Worm (Caenorhabditis elegans) whole organism, mixed stage, embryonic: ENCODE data around the gene F56C4.2.

Experiments used
- M03D4.4 ChIP-seq: sonication (generic microtip); optimal IDR thresholded peaks from 2 replicates; lab custom pipeline; 2017; ENCODE audit warnings: mild to moderate bottlenecking, missing genetic modification characterization, missing compliant biosample characterization
- bed-3 ChIP-seq: fragments of 200-800 bp; sonication (Bioruptor generic); optimal IDR thresholded peaks from 3 replicates; lab custom pipeline; 2018; ENCODE audit warnings: mild to moderate bottlenecking, missing genetic modification characterization, moderate library complexity, missing compliant biosample characterization
- blmp-1 ChIP-seq: fragments of 150-350 bp; optimal IDR thresholded peaks from 2 replicates; lab custom pipeline; 2014; ENCODE audit warnings: missing biosample characterization, missing genetic modification characterization
- ceh-43 ChIP-seq: fragments of 200-800 bp; sonication (Bioruptor generic); optimal IDR thresholded peaks from 2 replicates; lab custom pipeline; 2018; ENCODE audit warnings: mild to moderate bottlenecking, missing genetic modification characterization, moderate library complexity, missing compliant biosample characterization
- ceh-83 ChIP-seq: fragments of 200-800 bp; sonication (Bioruptor generic); optimal IDR thresholded peaks from 2 replicates; lab custom pipeline; 2018; ENCODE audit warnings: mild to moderate bottlenecking, missing genetic modification characterization, missing compliant biosample characterization
- ces-1 ChIP-seq: fragments of 150-350 bp; optimal IDR thresholded peaks from 2 replicates; lab custom pipeline; 2014; ENCODE audit warnings: missing biosample characterization, missing genetic modification reagents, missing genetic modification characterization
- cnd-1 ChIP-seq: fragments of 200-800 bp; sonication (Bioruptor generic); optimal IDR thresholded peaks from 2 replicates; lab custom pipeline; 2018; ENCODE audit warnings: mild to moderate bottlenecking, missing genetic modification characterization, missing compliant biosample characterization
- drap-1 ChIP-seq: fragments of 200-800 bp; sonication (Bioruptor generic); optimal IDR thresholded peaks from 3 replicates; lab custom pipeline; 2018; ENCODE audit warnings: mild to moderate bottlenecking, missing genetic modification characterization, missing compliant biosample characterization
- elt-1 ChIP-seq: sonication (generic microtip); optimal IDR thresholded peaks from 2 replicates; lab custom pipeline; 2017; ENCODE audit warnings: missing genetic modification characterization, mild to moderate bottlenecking, missing compliant biosample characterization, antibody characterized with exemption, moderate library complexity, borderline replicate concordance; ENCODE audit not compliant: insufficient read depth
- elt-3 ChIP-seq: fragments of 150-350 bp; optimal IDR thresholded peaks from 2 replicates; lab custom pipeline; 2014; ENCODE audit warnings: missing biosample characterization, missing genetic modification characterization
- flh-1 ChIP-seq: fragments of 200-800 bp; sonication (Bioruptor generic); optimal IDR thresholded peaks from 2 replicates; lab custom pipeline; 2018; ENCODE audit warnings: mild to moderate bottlenecking, missing genetic modification characterization, moderate library complexity, missing compliant biosample characterization
- ham-2 ChIP-seq: fragments of 200-800 bp; sonication (Bioruptor generic); optimal IDR thresholded peaks from 2 replicates; lab custom pipeline; 2018; ENCODE audit warnings: mild to moderate bottlenecking, missing genetic modification characterization, missing compliant biosample characterization
- hlh-1 ChIP-seq: fragments of 150-350 bp; optimal IDR thresholded peaks from 2 replicates; lab custom pipeline; 2014; ENCODE audit warnings: missing biosample characterization, missing genetic modification reagents, missing genetic modification characterization
- lin-13 ChIP-seq: fragments of 150-350 bp; optimal IDR thresholded peaks from 2 replicates; lab custom pipeline; 2014; ENCODE audit warnings: missing biosample characterization, missing genetic modification characterization
- lin-32 ChIP-seq: fragments of 200-800 bp; sonication (Bioruptor generic); optimal IDR thresholded peaks from 2 replicates; lab custom pipeline; 2018; ENCODE audit warnings: mild to moderate bottlenecking, missing genetic modification characterization, missing compliant biosample characterization
- lsy-2 ChIP-seq: fragments of 150-350 bp; optimal IDR thresholded peaks from 2 replicates; lab custom pipeline; 2014; ENCODE audit warnings: missing biosample characterization, missing genetic modification characterization
- mab-5 ChIP-seq: fragments of 150-350 bp; optimal IDR thresholded peaks from 2 replicates; lab custom pipeline; 2014; ENCODE audit warnings: missing biosample characterization, missing genetic modification characterization
- mep-1 ChIP-seq: fragments of 150-350 bp; optimal IDR thresholded peaks from 2 replicates; lab custom pipeline; 2017; ENCODE audit warnings: missing biosample characterization, missing genetic modification reagents, missing genetic modification characterization, inconsistent platforms
- mls-2 ChIP-seq: sonication (generic microtip); optimal IDR thresholded peaks from 2 replicates; lab custom pipeline; 2016; ENCODE audit warnings: mild to moderate bottlenecking, missing genetic modification characterization, moderate library complexity, missing compliant biosample characterization
- nhr-12 ChIP-seq: fragments of 150-350 bp; optimal IDR thresholded peaks from 2 replicates; lab custom pipeline; 2014; ENCODE audit warnings: missing biosample characterization, missing genetic modification characterization
- nhr-2 ChIP-seq: fragments of 150-350 bp; optimal IDR thresholded peaks from 2 replicates; lab custom pipeline; 2014; ENCODE audit warnings: missing biosample characterization, missing genetic modification characterization
- nhr-237 ChIP-seq: fragments of 150-350 bp; optimal IDR thresholded peaks from 2 replicates; lab custom pipeline; 2014; ENCODE audit warnings: missing biosample characterization, missing genetic modification characterization
- nhr-76 ChIP-seq: sonication (generic microtip); optimal IDR thresholded peaks from 2 replicates; lab custom pipeline; 2017; ENCODE audit warnings: missing biosample characterization, missing genetic modification characterization
- pha-4 ChIP-seq: fragments of 150-350 bp; optimal IDR thresholded peaks from 2 replicates; lab custom pipeline; 2018; ENCODE audit warnings: missing biosample characterization, missing genetic modification reagents, missing genetic modification characterization
- sem-2 ChIP-seq: fragments of 200-800 bp; sonication (Bioruptor generic); optimal IDR thresholded peaks from 2 replicates; lab custom pipeline; 2018; ENCODE audit warnings: mild to moderate bottlenecking, missing genetic modification characterization, missing compliant biosample characterization
- snpc-4 ChIP-seq: fragments of 150-350 bp; optimal IDR thresholded peaks from 2 replicates; lab custom pipeline; 2014; ENCODE audit warnings: missing biosample characterization, missing genetic modification characterization
- sptf-1 ChIP-seq: sonication (generic microtip); optimal IDR thresholded peaks from 2 replicates; lab custom pipeline; 2017; ENCODE audit warnings: mild to moderate bottlenecking, missing genetic modification characterization, moderate library complexity, missing compliant biosample characterization
- unc-120 ChIP-seq: sonication (generic microtip); optimal IDR thresholded peaks from 2 replicates; lab custom pipeline; 2017; ENCODE audit warnings: missing genetic modification characterization, missing compliant biosample characterization; ENCODE audit not compliant: poor library complexity, severe bottlenecking
- unc-39 ChIP-seq: fragments of 150-350 bp; optimal IDR thresholded peaks from 2 replicates; lab custom pipeline; 2014; ENCODE audit warnings: missing biosample characterization, missing genetic modification characterization
- unc-62 ChIP-seq: fragments of 150-350 bp; optimal IDR thresholded peaks from 2 replicates; lab custom pipeline; 2014; ENCODE audit warnings: missing biosample characterization, missing genetic modification reagents, missing genetic modification characterization
- zip-8 ChIP-seq: fragments of 150-350 bp; optimal IDR thresholded peaks from 2 replicates; lab custom pipeline; 2014; ENCODE audit warnings: missing biosample characterization, missing genetic modification characterization
- ztf-11 ChIP-seq: fragments of 150-350 bp; optimal IDR thresholded peaks from 2 replicates; lab custom pipeline; 2014; ENCODE audit warnings: missing biosample characterization, missing genetic modification characterization

F56C4.2 gene

DNA sequence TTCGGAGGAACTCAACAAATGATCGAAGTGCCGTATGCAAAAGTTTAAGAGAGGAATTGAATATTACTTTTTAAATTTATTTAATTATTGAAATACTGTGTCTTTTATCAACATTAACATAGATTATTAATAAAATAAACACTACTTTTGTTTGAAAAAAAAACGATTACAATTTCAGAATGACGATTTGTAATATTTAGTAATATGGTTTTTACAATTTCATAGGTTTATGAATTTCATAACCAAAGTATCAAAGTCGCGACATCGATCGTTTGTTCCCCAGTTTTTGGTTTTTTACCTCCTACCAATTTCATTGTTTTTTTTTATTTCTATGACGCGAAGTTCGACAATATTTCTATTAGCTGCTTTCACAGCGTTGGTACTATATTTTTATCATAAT, 39.1 kb upstream of the F56C4.2 start, which contains the start of gene R09H10.1:
R09H10.1 (plus strand) TSS at position 301 of the 400 bp plus-strand sequence.
- no peak for TF ChIP-seq mep-1 (tag; lab: Kevin White, UChicago)
- no peak for TF ChIP-seq snpc-4 (tag; lab: Kevin White, UChicago)
- no peak for TF ChIP-seq sem-2 (GFP tag; lab: Kevin White, UChicago)
- TF ChIP-seq nhr-12 (tag; lab: Kevin White, UChicago): no peak
- no peak for TF ChIP-seq blmp-1
- TF ChIP-seq ham-2: no peak
- TF ChIP-seq hlh-1 (tag; lab: Kevin White, UChicago): no peak
- no peak for TF ChIP-seq ceh-83 (GFP tag; lab: Kevin White, UChicago)
- TF ChIP-seq unc-120 (tag; lab: Kevin White, UChicago): no peak
- no peak for TF ChIP-seq flh-1
- TF ChIP-seq nhr-76 (tag; lab: Kevin White, UChicago): no peak
- no peak for TF ChIP-seq zip-8 (tag; lab: Kevin White, UChicago)
- no peak for TF ChIP-seq mab-5
- TF ChIP-seq ceh-43: no peak
- TF ChIP-seq unc-62 (GFP tag; lab: Kevin White, UChicago): no peak
- TF ChIP-seq pha-4 (tag; lab: Kevin White, UChicago): no peak

DNA sequence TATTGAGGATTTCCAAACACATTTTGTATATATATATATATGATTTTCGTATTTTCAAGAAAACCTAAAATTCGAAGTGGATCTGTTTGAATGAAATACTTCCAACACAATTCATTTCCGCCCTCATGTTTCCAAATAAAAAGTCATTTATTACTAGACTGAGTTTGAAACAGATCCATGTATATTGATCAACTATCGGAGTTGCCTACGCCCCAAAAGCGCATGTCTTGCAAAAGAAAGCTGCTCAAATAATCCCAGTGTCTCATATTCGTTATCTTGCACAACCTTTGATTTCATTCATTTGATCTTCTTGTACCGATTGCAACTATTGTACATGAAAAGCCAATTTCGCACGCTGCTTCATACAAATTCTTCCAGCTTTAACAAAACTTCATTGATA, 36.4 kb upstream of the F56C4.2 start, which contains the start of gene R09H10.2:
R09H10.2 (plus strand) TSS at position 301 of the 400 bp plus-strand sequence.
- TF ChIP-seq lsy-2 (tag; lab: Kevin White, UChicago): no peak
- TF ChIP-seq blmp-1: no peak
- no peak for TF ChIP-seq nhr-237 (tag; lab: Kevin White, UChicago)
- TF ChIP-seq snpc-4 (tag; lab: Kevin White, UChicago): no peak
- TF ChIP-seq ham-2: no peak
- TF ChIP-seq sptf-1 (tag; lab: Kevin White, UChicago): no peak
- TF ChIP-seq, all 35 proteins: peak for 0

DNA sequence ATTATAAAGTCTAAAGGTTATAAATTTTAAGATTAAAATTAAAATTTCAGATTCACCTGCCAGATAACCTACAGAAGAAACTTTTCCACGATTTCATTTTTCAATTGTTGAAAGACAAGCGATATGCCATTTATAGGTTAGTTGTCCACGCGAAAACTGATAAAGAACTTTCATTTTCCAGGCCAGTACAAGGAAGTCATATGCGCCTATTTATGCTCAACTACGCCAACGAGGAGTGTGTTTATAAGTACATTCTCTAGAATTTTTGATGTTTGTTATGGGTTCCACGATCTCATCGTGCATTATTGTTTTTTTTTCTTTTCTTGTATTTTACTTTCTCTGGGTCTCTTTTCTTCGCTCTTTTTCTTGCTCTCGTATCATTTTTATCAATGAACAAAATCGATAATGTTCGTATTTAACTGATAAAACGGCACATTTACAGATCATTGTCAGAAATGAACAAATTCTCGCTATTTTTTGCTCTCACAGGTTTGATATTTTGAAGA, 32.4 kb upstream of the F56C4.2 start, which contains the start of gene R09H10.3:
R09H10.3 (plus strand) TSS at position 456 of the 506 bp plus-strand sequence.
- no peak for TF ChIP-seq mep-1 (tag; lab: Kevin White, UChicago)
- TF ChIP-seq hlh-1 (tag; lab: Kevin White, UChicago): no peak
- TF ChIP-seq mls-2 (tag; lab: Kevin White, UChicago): no peak
- no peak for TF ChIP-seq nhr-2 (tag; lab: Kevin White, UChicago)
- TF ChIP-seq sem-2 (GFP tag; lab: Kevin White, UChicago): no peak
- TF ChIP-seq M03D4.4: no peak
- no peak for TF ChIP-seq ceh-83 (GFP tag; lab: Kevin White, UChicago)
- no peak for TF ChIP-seq mab-5
- TF ChIP-seq pha-4 (tag; lab: Kevin White, UChicago): no peak
- no peak for TF ChIP-seq nhr-12 (tag; lab: Kevin White, UChicago)
- TF ChIP-seq snpc-4 (tag; lab: Kevin White, UChicago): no peak
- TF ChIP-seq ces-1 (GFP tag; lab: Kevin White, UChicago): no peak
- no peak for TF ChIP-seq lin-13 (tag; lab: Kevin White, UChicago)
- no peak for TF ChIP-seq elt-1 (tag; lab: Kevin White, UChicago)
- no peak for TF ChIP-seq sptf-1 (tag; lab: Kevin White, UChicago)
- TF ChIP-seq ztf-11 (tag; lab: Kevin White, UChicago): no peak
- no peak for TF ChIP-seq cnd-1
- TF ChIP-seq ham-2: no peak
- no peak for TF ChIP-seq elt-3 (tag; lab: Kevin White, UChicago)

DNA sequence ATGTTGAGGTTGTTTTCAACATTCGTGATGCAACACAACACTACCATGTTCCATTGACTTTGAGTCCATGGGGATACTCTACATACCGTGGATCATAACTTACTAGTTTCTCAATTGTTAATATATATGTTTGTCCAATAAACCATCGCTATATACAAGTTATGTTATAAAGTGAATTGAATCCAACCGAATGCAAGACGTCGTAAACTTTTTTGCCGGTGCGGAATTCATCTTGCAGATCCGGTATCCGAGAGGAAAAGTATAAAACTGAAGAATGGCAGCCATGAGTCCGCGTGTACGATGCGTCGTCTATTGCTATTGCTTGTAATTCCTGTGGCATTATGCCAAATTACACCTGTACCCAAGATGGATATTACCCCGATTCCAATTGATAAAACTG, 30.8 kb upstream of the F56C4.2 start, which contains the start of gene R09H10.6:
R09H10.6 (plus strand) TSS at position 301 of the 400 bp plus-strand sequence.
- no peak for TF ChIP-seq ztf-11 (tag; lab: Kevin White, UChicago)
- TF ChIP-seq ham-2: no peak
- TF ChIP-seq lin-13 (tag; lab: Kevin White, UChicago): no peak
- TF ChIP-seq blmp-1: no peak
- TF ChIP-seq, all 35 proteins: peak for 0

DNA sequence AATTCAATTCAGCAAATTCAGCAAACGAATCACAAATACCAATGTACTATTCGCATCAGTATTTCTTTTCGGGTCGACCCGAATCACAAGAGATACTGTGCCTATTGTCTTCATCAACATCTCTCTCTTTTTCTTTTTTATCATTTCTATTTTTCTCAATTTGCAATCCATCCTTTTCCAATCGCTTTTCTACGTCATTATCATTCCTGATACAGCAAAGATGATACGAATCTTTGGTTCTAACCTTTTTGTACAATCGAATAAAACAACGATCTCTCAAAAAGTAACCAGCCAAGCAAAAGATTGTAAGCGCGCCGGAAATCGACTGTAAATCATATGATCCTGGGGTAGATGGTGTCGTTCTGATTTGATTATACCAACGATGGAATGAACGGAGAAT, 29.2 kb upstream of the F56C4.2 start:
- no peak for TF ChIP-seq mls-2 (tag; lab: Kevin White, UChicago)

DNA sequence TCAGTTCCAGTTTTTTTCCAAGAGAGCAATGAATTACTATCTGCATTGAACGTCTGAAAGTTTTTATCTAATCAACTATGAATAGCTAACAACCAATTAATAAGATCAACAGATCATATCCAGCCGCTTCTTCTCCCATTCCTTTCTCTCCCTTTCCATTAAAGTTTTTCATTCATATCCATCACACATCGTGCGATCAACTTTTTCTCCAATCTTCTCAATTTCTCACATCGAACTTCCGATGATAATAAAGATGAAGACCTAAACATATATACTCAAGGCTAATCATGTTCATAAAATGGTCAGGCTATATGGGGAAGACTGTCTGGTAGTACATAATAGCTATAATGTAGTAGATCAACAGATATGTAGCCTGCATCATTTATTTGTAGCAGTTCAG, 26.8 kb upstream of the F56C4.2 start:
- TF ChIP-seq mep-1 (tag; lab: Kevin White, UChicago) (no peak), elt-1 (tag; lab: Kevin White, UChicago) (no peak), flh-1 (no peak), bed-3 (GFP tag; lab: Kevin White, UChicago) (no peak), unc-39 (no peak), drap-1 (GFP tag; lab: Kevin White, UChicago) (no peak), pha-4 (tag; lab: Kevin White, UChicago) (no peak), lin-32 (no peak), M03D4.4 (no peak), unc-120 (tag; lab: Kevin White, UChicago) (no peak)
